Worm (Caenorhabditis elegans): ENCODE data around the gene mbf-1.
A peak's percentile ranks its signal among the peaks of the same experiment; 100 is the strongest.

mbf-1 gene

ce11 chrIV:11474067-11474466 lies 6.1 kb downstream of the mbf-1 start (continued):
- TF ChIP-seq mes-4 (tag; optimal IDR thresholded peaks at IDR 0.05) = peak; percentile 87
- TF ChIP-seq F52B5.7 (tag; optimal IDR thresholded peaks at IDR 0.05) = peak; percentile 98
- peak; percentile 97 for TF ChIP-seq sptf-2 (GFP tag; optimal IDR thresholded peaks at IDR 0.05)
- 0 out of 2 replicates have a peak, but pooled peaks have one; percentile 75 for TF ChIP-seq nfya-2 (GFP tag; IDR thresholded peaks at IDR 0.05)
- peak; percentile 90 for TF ChIP-seq attf-5 (GFP tag; optimal IDR thresholded peaks at IDR 0.05)
- TF ChIP-seq ztf-6 (GFP tag; IDR thresholded peaks at IDR 0.05) = peak; percentile 73; the same call in 1 of the 2 replicates
- peak; percentile 59; the same call in 1 of the 2 replicates for TF ChIP-seq ceh-91 (GFP tag; IDR thresholded peaks at IDR 0.05)
- peak; percentile 48 for TF ChIP-seq K12H6.12 (tag; optimal IDR thresholded peaks at IDR 0.05)
- TF ChIP-seq mel-28 (tag; optimal IDR thresholded peaks at IDR 0.05; ENCODE audit: borderline replicate concordance) = peak; percentile 50
- peak; percentile 69 for TF ChIP-seq sdz-38 (tag; optimal IDR thresholded peaks at IDR 0.05)
- peak; percentile 56 to 66 for TF ChIP-seq let-607 (tag; optimal IDR thresholded peaks at IDR 0.05)
- peak; percentile 95 for TF ChIP-seq nhr-120 (GFP tag; IDR thresholded peaks at IDR 0.05)
- peak; percentile 70 for TF ChIP-seq B0019.2 (GFP tag; conservative IDR thresholded peaks at IDR 0.05)
- TF ChIP-seq rpc-1 (optimal IDR thresholded peaks at IDR 0.05) = peak; percentile 75
- peak; percentile 95 for TF ChIP-seq rpc-1 (tag; optimal IDR thresholded peaks at IDR 0.05)
- 0 out of 2 replicates have a peak, but pooled peaks have one; percentile 11 for TF ChIP-seq hmg-20 (GFP tag; IDR thresholded peaks at IDR 0.05)
- peak; percentile 70; the same call in 1 of the 2 replicates for TF ChIP-seq Y95B8A.8 (GFP tag; IDR thresholded peaks at IDR 0.05)
- no peak for TF ChIP-seq ztf-22 (GFP tag; optimal IDR thresholded peaks at IDR 0.05)
- TF ChIP-seq dox-1 (GFP tag; IDR thresholded peaks at IDR 0.05) = peak; percentile 91
- peak; percentile 95 for TF ChIP-seq athp-1 (tag; optimal IDR thresholded peaks at IDR 0.05)
- TF ChIP-seq sea-2 (GFP tag; IDR thresholded peaks at IDR 0.05) = peak; percentile 76; the same call in 1 of the 2 replicates
- peak; percentile 75; the same call in 1 of the 2 replicates for TF ChIP-seq pbrm-1 (GFP tag; IDR thresholded peaks at IDR 0.05)
- peak; percentile 85 for TF ChIP-seq D2030.7 (GFP tag; IDR thresholded peaks at IDR 0.05)
- peak; percentile 83 for TF ChIP-seq lin-54 (GFP tag; optimal IDR thresholded peaks at IDR 0.05)
- peak; percentile 98 for TF ChIP-seq ztf-25 (GFP tag; IDR thresholded peaks at IDR 0.05)
- TF ChIP-seq atf-7 (tag; optimal IDR thresholded peaks at IDR 0.05) = peak; percentile 79
- TF ChIP-seq hmg-1.2 (GFP tag; IDR thresholded peaks at IDR 0.05) = peak; percentile 79
- TF ChIP-seq B0336.3 (GFP tag; IDR thresholded peaks at IDR 0.05) = peak; percentile 87
- no peak for TF ChIP-seq nfya-1 (tag; optimal IDR thresholded peaks at IDR 0.05; ENCODE audit: borderline replicate concordance, insufficient read depth)
- TF ChIP-seq die-1 (tag; optimal IDR thresholded peaks at IDR 0.05) = peak; percentile 97
- TF ChIP-seq madf-8 (GFP tag; conservative IDR thresholded peaks at IDR 0.05) = 0 out of 2 replicates have a peak, but pooled peaks have one; percentile 16
- peak; percentile 95 for TF ChIP-seq ztf-28 (GFP tag; IDR thresholded peaks at IDR 0.05)
- TF ChIP-seq snpc-1.3 (tag; optimal IDR thresholded peaks at IDR 0.05; ENCODE audit: insufficient read depth) = peak; percentile 91
- peak; percentile 98 for TF ChIP-seq zim-3 (tag; optimal IDR thresholded peaks at IDR 0.05)
- TF ChIP-seq ets-4 (GFP tag; optimal IDR thresholded peaks at IDR 0.05) = peak; percentile 93
- 0 out of 2 replicates have a peak, but pooled peaks have one; percentile 15 for TF ChIP-seq aptf-3 (GFP tag; IDR thresholded peaks at IDR 0.05)
- peak; percentile 83 for TF ChIP-seq F23B12.7 (tag; optimal IDR thresholded peaks at IDR 0.05; ENCODE audit: insufficient read depth)
- 0 out of 2 replicates have a peak, but pooled peaks have one; percentile 45 for TF ChIP-seq Y79H2A.3 (GFP tag; conservative IDR thresholded peaks at IDR 0.05)
- TF ChIP-seq tbp1 (GFP tag; optimal IDR thresholded peaks at IDR 0.05) = peak; percentile 97
- peak; percentile 92; the same call in 1 of the 2 replicates for TF ChIP-seq ceh-58 (GFP tag; IDR thresholded peaks at IDR 0.05)
- peak; percentile 72 for TF ChIP-seq him-1 (tag; optimal IDR thresholded peaks at IDR 0.05)
- TF ChIP-seq ztf-26 (tag; optimal IDR thresholded peaks at IDR 0.05) = peak; percentile 72
- peak; percentile 79 for TF ChIP-seq madf-10 (tag; optimal IDR thresholded peaks at IDR 0.05)
- TF ChIP-seq F57C9.4 (tag; optimal IDR thresholded peaks at IDR 0.05) = peak; percentile 53
- TF ChIP-seq nhr-90 (tag; optimal IDR thresholded peaks at IDR 0.05) = peak; percentile 98
